Worm (Caenorhabditis elegans): ENCODE data around the gene F46C5.10.

Gene F46C5.10

DNA sequence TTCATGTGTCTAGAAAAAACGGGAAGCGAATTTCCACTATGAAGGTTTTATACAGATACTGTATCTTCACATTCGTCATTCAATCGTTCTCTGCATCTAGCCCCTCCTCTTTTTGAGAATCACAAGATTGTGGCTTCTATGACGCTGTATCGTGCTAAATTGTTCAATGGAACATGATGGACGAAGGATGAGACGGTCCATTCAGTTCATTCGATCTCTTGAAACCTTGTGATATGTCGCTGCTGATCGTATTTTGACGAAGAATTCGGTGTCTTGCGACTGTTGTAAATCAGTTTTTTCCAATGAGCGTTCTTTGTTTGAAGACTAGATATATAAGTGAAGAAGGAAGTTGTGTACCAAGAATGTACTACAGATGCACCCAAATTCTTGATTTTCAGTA lies 5.2 kb downstream of the F46C5.10 start (continued):
- no peak for TF ChIP-seq ets-5 (GFP tag; IDR thresholded peaks at IDR 0.05)

- no peak for TF ChIP-seq efl-1 (optimal IDR thresholded peaks at IDR 0.05)
- peak in 1 of 2 experiments; percentile 45 for TF ChIP-seq efl-1 (GFP tag; optimal IDR thresholded peaks at IDR 0.05 in 1 of 2)
- peak in 1 of 6 experiments; percentile 23 for TF ChIP-seq elt-3 (tag; optimal IDR thresholded peaks at IDR 0.05)
- TF ChIP-seq nhr-76 (tag; optimal IDR thresholded peaks at IDR 0.05): no peak
These were observed 6.5 kb downstream of the F46C5.10 start for ce11 chrII:8812346-8812745.

- TF ChIP-seq lin-13 (GFP tag; optimal IDR thresholded peaks at IDR 0.05) (peak; percentile 9), irx-1 (tag; optimal IDR thresholded peaks at IDR 0.05) (no peak), nhr-19 (GFP tag; conservative IDR thresholded peaks at IDR 0.05) (0 out of 2 replicates have a peak, but pooled peaks have one; percentile 35), efl-3 (GFP tag; optimal IDR thresholded peaks at IDR 0.05) (no peak), hlh-17 (GFP tag; optimal IDR thresholded peaks at IDR 0.05; ENCODE audit: borderline replicate concordance) (no peak), C16A3.4 (tag; optimal IDR thresholded peaks at IDR 0.05) (no peak), C04F5.9 (tag; optimal IDR thresholded peaks at IDR 0.05) (no peak), egl-27 (tag; optimal IDR thresholded peaks at IDR 0.05) (no peak), zag-1 (tag; optimal IDR thresholded peaks at IDR 0.05) (no peak), elt-3 (tag; optimal IDR thresholded peaks at IDR 0.05) (peak in 1 of 6 experiments; percentile 42), ceh-8 (GFP tag; optimal IDR thresholded peaks at IDR 0.05) (no peak)
These were observed 7.0 kb downstream of the F46C5.10 start for ce11 chrII:8811825-8812224.

DNA sequence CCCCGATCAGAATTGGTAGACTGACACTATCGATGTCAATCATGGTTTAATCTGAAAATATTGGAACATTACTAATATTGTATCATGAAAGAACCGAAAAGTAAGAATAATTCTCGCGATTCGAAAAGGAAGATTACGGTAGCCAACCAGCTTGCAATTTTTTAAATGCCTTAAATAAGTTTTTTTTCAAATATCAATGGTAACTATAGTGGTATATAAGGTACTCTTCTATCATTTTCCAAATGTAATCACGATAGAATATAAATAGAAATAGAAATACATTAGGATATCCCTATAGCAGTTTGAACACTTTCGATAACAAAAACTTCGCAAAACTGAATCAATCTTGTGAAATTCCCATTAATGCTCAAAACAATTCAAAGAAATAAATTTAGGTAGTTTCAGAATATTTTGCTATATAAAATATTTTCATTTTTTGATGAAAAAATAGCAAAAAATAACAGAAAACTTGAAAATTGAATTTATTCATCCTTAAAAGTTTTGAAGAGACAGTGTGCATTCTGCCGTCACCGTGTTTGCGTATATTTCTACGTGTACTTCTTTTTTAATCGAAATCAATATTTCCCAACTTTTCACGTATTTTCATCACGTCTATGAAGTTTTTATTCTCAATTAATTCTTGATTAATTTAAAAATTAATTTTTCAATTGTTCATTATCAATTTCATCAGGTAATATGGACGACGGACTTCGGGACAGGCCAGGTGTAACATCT lies 8.0 kb downstream of the F46C5.10 start, which contains the start of the genes F46C5.9 and rer-1:
F46C5.9 (minus strand) TSS at position 51 of the 735 bp plus-strand sequence.
rer-1 (plus strand) TSS at position 692 of the 735 bp plus-strand sequence.
- TF ChIP-seq nhr-76 (tag; optimal IDR thresholded peaks at IDR 0.05) (no peak), ceh-90 (tag; optimal IDR thresholded peaks at IDR 0.05) (no peak), nhr-77 (tag; optimal IDR thresholded peaks at IDR 0.05) (no peak), irx-1 (tag; optimal IDR thresholded peaks at IDR 0.05) (no peak), lsy-2 (tag; optimal IDR thresholded peaks at IDR 0.05) (peak in 1 of 2 experiments; percentile 63), blmp-1 (tag; optimal IDR thresholded peaks at IDR 0.05) (peak; percentile 19), efl-1 (optimal IDR thresholded peaks at IDR 0.05) (peak; percentile 25 to 47), efl-1 (GFP tag; optimal IDR thresholded peaks at IDR 0.05 in 1 of 2) (peak; percentile 51 to 80), ama-1 (optimal IDR thresholded peaks at IDR 0.05) (no peak), hlh-4 (tag; optimal IDR thresholded peaks at IDR 0.05) (no peak), unc-98 (GFP tag; IDR thresholded peaks at IDR 0.05) (no peak), unc-86 (tag; optimal IDR thresholded peaks at IDR 0.05) (no peak), lin-35 (GFP tag; optimal IDR thresholded peaks at IDR 0.05) (peak; percentile 25 to 54), mep-1 (tag; optimal IDR thresholded peaks at IDR 0.05) (no peak), lin-15B (tag; optimal IDR thresholded peaks at IDR 0.05) (no peak), C34B4.2 (tag; optimal IDR thresholded peaks at IDR 0.05) (no peak), dpl-1 (GFP tag; optimal IDR thresholded peaks at IDR 0.05) (peak; percentile 0 to 48 (median 12)), tlp-1 (tag; optimal IDR thresholded peaks at IDR 0.05) (no peak), xbp-1 (tag; optimal IDR thresholded peaks at IDR 0.05) (peak; percentile 93), sup-37 (GFP tag; optimal IDR thresholded peaks at IDR 0.05) (no peak), C16A3.4 (tag; optimal IDR thresholded peaks at IDR 0.05) (peak; percentile 25), lir-3 (tag; optimal IDR thresholded peaks at IDR 0.05; ENCODE audit: poor library complexity) (no peak), lin-13 (GFP tag; optimal IDR thresholded peaks at IDR 0.05) (no peak), nhr-28 (tag; optimal IDR thresholded peaks at IDR 0.05) (no peak), fos-1 (tag; optimal IDR thresholded peaks at IDR 0.05) (no peak), zip-4 (GFP tag; optimal IDR thresholded peaks at IDR 0.05) (no peak), isw-1 (GFP tag; IDR thresholded peaks at IDR 0.05) (no peak), pag-3 (tag; optimal IDR thresholded peaks at IDR 0.05; ENCODE audit: borderline replicate concordance, insufficient read depth) (no peak), fkh-8 (tag; optimal IDR thresholded peaks at IDR 0.05) (no peak), nhr-47 (tag; optimal IDR thresholded peaks at IDR 0.05) (peak; percentile 6), hpl-2 (GFP tag; optimal IDR thresholded peaks at IDR 0.05) (no peak), fkh-10 (GFP tag; optimal IDR thresholded peaks at IDR 0.05) (no peak), nhr-20 (tag; optimal IDR thresholded peaks at IDR 0.05) (peak; percentile 29), F16B12.6 (tag; optimal IDR thresholded peaks at IDR 0.05) (peak; percentile 83), C04F5.9 (tag; optimal IDR thresholded peaks at IDR 0.05) (no peak), nhr-237 (tag; optimal IDR thresholded peaks at IDR 0.05) (no peak), pax-3 (tag; optimal IDR thresholded peaks at IDR 0.05) (no peak), ets-5 (GFP tag; IDR thresholded peaks at IDR 0.05) (no peak)

All from whole organism, L1 larva.